Worm (Caenorhabditis elegans): ENCODE results near the gene F59B10.2.

DNA sequence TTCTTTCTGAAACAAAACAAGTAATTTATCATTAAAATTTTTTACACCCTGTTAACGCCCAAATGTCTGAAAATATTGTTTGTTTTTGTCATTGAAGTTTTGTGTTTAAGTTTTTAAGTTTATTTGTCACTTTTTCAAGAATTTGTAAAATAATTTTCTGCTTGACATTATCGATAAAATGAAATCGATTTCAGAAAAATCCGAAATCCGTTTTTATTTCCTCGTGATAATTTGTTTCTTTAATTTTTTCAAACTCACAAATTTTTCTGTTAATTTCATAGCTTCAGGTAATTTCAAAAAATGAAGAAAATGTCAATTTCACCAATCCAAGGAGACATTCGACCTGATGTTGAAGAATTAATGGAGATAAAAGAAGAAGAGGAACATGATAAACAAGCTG, 13.7 kb downstream of the F59B10.2 start, which contains the start of gene ZK666.12:
- TF ChIP-seq pha-4 (tag; optimal IDR thresholded peaks at IDR 0.05) (no peak), drap-1 (GFP tag; optimal IDR thresholded peaks at IDR 0.05) (no peak), nhr-28 (tag; optimal IDR thresholded peaks at IDR 0.05) (no peak), lin-13 (tag; optimal IDR thresholded peaks at IDR 0.05) (no peak)

Data from whole organism, mixed stage, embryonic.